Worm (Caenorhabditis elegans) whole organism, mixed stage, embryonic: ENCODE results near the gene cest-32.
A peak's percentile ranks its signal among the peaks of the same experiment; 100 is the strongest.

Experiments used
- M03D4.4 ChIP-seq: sonication (generic microtip); optimal IDR thresholded peaks from 2 replicates; lab custom pipeline; 2017; ENCODE audit warnings: mild to moderate bottlenecking, missing genetic modification characterization, missing compliant biosample characterization
- blmp-1 ChIP-seq: fragments of 150-350 bp; optimal IDR thresholded peaks from 2 replicates; lab custom pipeline; 2014; ENCODE audit warnings: missing biosample characterization, missing genetic modification characterization
- ceh-39 ChIP-seq: fragments of 150-350 bp; optimal IDR thresholded peaks from 2 replicates; lab custom pipeline; 2014; ENCODE audit warnings: missing biosample characterization, missing genetic modification characterization
- ceh-43 ChIP-seq: fragments of 200-800 bp; sonication (Bioruptor generic); optimal IDR thresholded peaks from 2 replicates; lab custom pipeline; 2018; ENCODE audit warnings: mild to moderate bottlenecking, missing genetic modification characterization, moderate library complexity, missing compliant biosample characterization
- ceh-83 ChIP-seq: fragments of 200-800 bp; sonication (Bioruptor generic); optimal IDR thresholded peaks from 2 replicates; lab custom pipeline; 2018; ENCODE audit warnings: mild to moderate bottlenecking, missing genetic modification characterization, missing compliant biosample characterization
- ces-1 ChIP-seq: fragments of 150-350 bp; optimal IDR thresholded peaks from 2 replicates; lab custom pipeline; 2014; ENCODE audit warnings: missing biosample characterization, missing genetic modification reagents, missing genetic modification characterization
- cnd-1 ChIP-seq: fragments of 200-800 bp; sonication (Bioruptor generic); optimal IDR thresholded peaks from 2 replicates; lab custom pipeline; 2018; ENCODE audit warnings: mild to moderate bottlenecking, missing genetic modification characterization, missing compliant biosample characterization
- drap-1 ChIP-seq: fragments of 200-800 bp; sonication (Bioruptor generic); optimal IDR thresholded peaks from 3 replicates; lab custom pipeline; 2018; ENCODE audit warnings: mild to moderate bottlenecking, missing genetic modification characterization, missing compliant biosample characterization
- elt-1 ChIP-seq: sonication (generic microtip); optimal IDR thresholded peaks from 2 replicates; lab custom pipeline; 2017; ENCODE audit warnings: missing genetic modification characterization, mild to moderate bottlenecking, missing compliant biosample characterization, antibody characterized with exemption, moderate library complexity, borderline replicate concordance; ENCODE audit not compliant: insufficient read depth
- hlh-1 ChIP-seq: fragments of 150-350 bp; optimal IDR thresholded peaks from 2 replicates; lab custom pipeline; 2014; ENCODE audit warnings: missing biosample characterization, missing genetic modification reagents, missing genetic modification characterization
- lin-13 ChIP-seq: fragments of 150-350 bp; optimal IDR thresholded peaks from 2 replicates; lab custom pipeline; 2014; ENCODE audit warnings: missing biosample characterization, missing genetic modification characterization
- lin-32 ChIP-seq: fragments of 200-800 bp; sonication (Bioruptor generic); optimal IDR thresholded peaks from 2 replicates; lab custom pipeline; 2018; ENCODE audit warnings: mild to moderate bottlenecking, missing genetic modification characterization, missing compliant biosample characterization
- lsy-2 ChIP-seq: fragments of 150-350 bp; optimal IDR thresholded peaks from 2 replicates; lab custom pipeline; 2014; ENCODE audit warnings: missing biosample characterization, missing genetic modification characterization
- mab-5 ChIP-seq: fragments of 150-350 bp; optimal IDR thresholded peaks from 2 replicates; lab custom pipeline; 2014; ENCODE audit warnings: missing biosample characterization, missing genetic modification characterization
- mep-1 ChIP-seq: fragments of 150-350 bp; optimal IDR thresholded peaks from 2 replicates; lab custom pipeline; 2017; ENCODE audit warnings: missing biosample characterization, missing genetic modification reagents, missing genetic modification characterization, inconsistent platforms
- nhr-12 ChIP-seq: fragments of 150-350 bp; optimal IDR thresholded peaks from 2 replicates; lab custom pipeline; 2014; ENCODE audit warnings: missing biosample characterization, missing genetic modification characterization
- nhr-2 ChIP-seq: fragments of 150-350 bp; optimal IDR thresholded peaks from 2 replicates; lab custom pipeline; 2014; ENCODE audit warnings: missing biosample characterization, missing genetic modification characterization
- nhr-237 ChIP-seq: fragments of 150-350 bp; optimal IDR thresholded peaks from 2 replicates; lab custom pipeline; 2014; ENCODE audit warnings: missing biosample characterization, missing genetic modification characterization
- nhr-28 ChIP-seq: fragments of 150-350 bp; optimal IDR thresholded peaks from 2 replicates; lab custom pipeline; 2014; ENCODE audit warnings: missing biosample characterization, missing genetic modification characterization
- nhr-76 ChIP-seq: sonication (generic microtip); optimal IDR thresholded peaks from 2 replicates; lab custom pipeline; 2017; ENCODE audit warnings: missing biosample characterization, missing genetic modification characterization
- pha-4 ChIP-seq: fragments of 150-350 bp; optimal IDR thresholded peaks from 2 replicates; lab custom pipeline; 2018; ENCODE audit warnings: missing biosample characterization, missing genetic modification reagents, missing genetic modification characterization
- sem-2 ChIP-seq: fragments of 200-800 bp; sonication (Bioruptor generic); optimal IDR thresholded peaks from 2 replicates; lab custom pipeline; 2018; ENCODE audit warnings: mild to moderate bottlenecking, missing genetic modification characterization, missing compliant biosample characterization
- sptf-1 ChIP-seq: sonication (generic microtip); optimal IDR thresholded peaks from 2 replicates; lab custom pipeline; 2017; ENCODE audit warnings: mild to moderate bottlenecking, missing genetic modification characterization, moderate library complexity, missing compliant biosample characterization
- tbx-8 ChIP-seq: fragments of 200-800 bp; sonication (Bioruptor generic); optimal IDR thresholded peaks from 2 replicates; lab custom pipeline; 2018; ENCODE audit warnings: mild to moderate bottlenecking, missing genetic modification characterization, moderate library complexity, missing compliant biosample characterization
- unc-120 ChIP-seq: sonication (generic microtip); optimal IDR thresholded peaks from 2 replicates; lab custom pipeline; 2017; ENCODE audit warnings: missing genetic modification characterization, missing compliant biosample characterization; ENCODE audit not compliant: poor library complexity, severe bottlenecking
- unc-39 ChIP-seq: fragments of 150-350 bp; optimal IDR thresholded peaks from 2 replicates; lab custom pipeline; 2014; ENCODE audit warnings: missing biosample characterization, missing genetic modification characterization
- unc-62 ChIP-seq: fragments of 150-350 bp; optimal IDR thresholded peaks from 2 replicates; lab custom pipeline; 2014; ENCODE audit warnings: missing biosample characterization, missing genetic modification reagents, missing genetic modification characterization
- zip-8 ChIP-seq: fragments of 150-350 bp; optimal IDR thresholded peaks from 2 replicates; lab custom pipeline; 2014; ENCODE audit warnings: missing biosample characterization, missing genetic modification characterization
- ztf-11 ChIP-seq: fragments of 150-350 bp; optimal IDR thresholded peaks from 2 replicates; lab custom pipeline; 2014; ENCODE audit warnings: missing biosample characterization, missing genetic modification characterization

cest-32 gene

DNA sequence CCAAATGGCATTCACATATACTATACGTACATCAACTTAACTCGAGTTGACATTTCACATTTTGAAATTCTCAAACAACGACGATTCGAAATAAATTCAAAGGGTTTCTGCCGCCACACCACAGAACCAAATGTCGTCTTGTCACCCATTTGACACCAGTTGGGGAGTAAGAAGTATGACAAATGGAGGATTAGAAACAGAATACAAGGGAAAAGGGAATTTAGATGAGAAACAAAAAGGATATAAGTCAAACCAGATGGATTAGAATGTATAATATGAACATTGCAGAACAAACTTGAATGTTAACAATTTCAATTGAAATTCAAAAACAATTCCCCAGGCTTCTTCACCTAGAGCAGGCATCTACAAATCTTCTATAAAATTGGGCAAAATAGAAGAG is 32.0 kb downstream of the cest-32 start:
- TF ChIP-seq tbx-8 (GFP tag; lab: Kevin White, UChicago) (no peak), unc-62 (peak; percentile 11)

DNA sequence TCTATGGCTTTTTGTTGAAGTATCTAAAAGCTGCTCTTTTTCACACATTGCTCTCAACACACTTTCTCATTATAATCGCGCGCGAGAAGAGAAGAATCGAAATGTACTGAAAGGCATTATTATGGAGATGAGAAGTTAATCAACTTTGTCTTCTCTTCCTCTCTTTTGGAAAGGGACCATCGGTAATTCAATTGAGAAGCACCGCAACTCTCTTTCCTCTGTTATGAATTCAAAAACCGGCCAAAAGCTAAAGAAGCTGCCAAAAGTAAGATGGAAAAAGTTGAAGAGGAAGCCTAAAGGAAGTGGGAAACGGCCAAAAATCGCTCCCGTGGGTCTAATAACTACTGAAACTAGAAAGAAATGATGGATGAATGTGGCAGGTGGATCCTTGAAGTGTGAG is 33.5 kb downstream of the cest-32 start:
- TF ChIP-seq ces-1 (GFP tag; lab: Kevin White, UChicago) (peak; percentile 99), tbx-8 (GFP tag; lab: Kevin White, UChicago) (no peak)
- TF ChIP-seq, all 35 proteins: peak for 1

DNA sequence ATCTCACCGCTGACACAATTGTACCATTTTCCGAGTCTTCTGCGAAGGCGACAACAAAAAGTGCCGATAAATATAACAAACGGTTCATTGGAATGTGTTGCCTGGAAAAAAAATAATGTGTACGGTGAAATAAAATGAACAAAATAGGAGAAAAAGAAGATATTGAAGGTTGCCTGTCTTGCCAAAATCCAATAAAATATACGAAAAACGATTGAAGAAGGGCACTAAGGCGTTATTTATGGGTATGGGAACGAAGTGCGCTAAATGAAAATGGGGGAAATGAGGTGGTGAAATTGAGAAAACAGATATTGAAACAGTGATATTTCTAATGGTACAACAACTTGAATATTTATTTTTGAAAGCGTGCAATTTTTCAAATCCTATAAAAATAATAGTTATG is 35.5 kb downstream of the cest-32 start, which contains the start of gene Y47A7.2:
Gene Y47A7.2 (minus strand): TSS at position 101 of the 400 bp plus-strand sequence.
- TF ChIP-seq ceh-83 (GFP tag; lab: Kevin White, UChicago) = no peak

DNA sequence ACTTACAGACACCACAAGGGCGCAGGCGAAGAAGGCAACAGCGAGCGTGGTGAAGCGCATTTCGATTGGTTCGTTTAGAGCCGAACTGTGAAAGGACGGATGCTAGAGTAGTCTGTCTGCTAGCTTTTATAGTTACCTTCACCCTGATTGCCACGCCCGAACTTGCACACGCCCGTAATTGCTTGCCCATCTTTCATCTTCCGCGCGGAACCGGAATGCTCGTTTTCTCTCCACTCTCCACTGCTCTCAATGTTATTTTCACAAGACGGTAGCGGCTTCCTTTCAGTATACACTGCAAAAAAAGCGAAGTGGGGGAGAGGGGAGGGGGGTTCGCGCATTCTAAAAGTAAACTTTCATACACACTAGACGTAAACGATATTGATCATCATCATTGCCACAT is 39.2 kb downstream of the cest-32 start, which contains the start of gene abu-8:
Gene abu-8 (minus strand): TSS at position 101 of the 400 bp plus-strand sequence.
- TF ChIP-seq drap-1 (GFP tag; lab: Kevin White, UChicago) (no peak), unc-39 (tag; lab: Kevin White, UChicago) (no peak), ceh-43 (GFP tag; lab: Kevin White, UChicago) (no peak), mep-1 (tag; lab: Kevin White, UChicago) (no peak), sptf-1 (tag; lab: Kevin White, UChicago) (no peak), elt-1 (tag; lab: Kevin White, UChicago) (no peak), ztf-11 (tag; lab: Kevin White, UChicago) (no peak), M03D4.4 (tag; lab: Kevin White, UChicago) (no peak), ceh-39 (tag; lab: Kevin White, UChicago) (no peak), zip-8 (no peak), nhr-237 (no peak), nhr-76 (tag; lab: Kevin White, UChicago) (no peak), sem-2 (no peak), hlh-1 (no peak), mab-5 (no peak), pha-4 (no peak), cnd-1 (tag; lab: Kevin White, UChicago) (no peak), ceh-83 (GFP tag; lab: Kevin White, UChicago) (no peak), tbx-8 (GFP tag; lab: Kevin White, UChicago) (no peak)
- TF ChIP-seq, all 35 proteins: peak for 0

DNA sequence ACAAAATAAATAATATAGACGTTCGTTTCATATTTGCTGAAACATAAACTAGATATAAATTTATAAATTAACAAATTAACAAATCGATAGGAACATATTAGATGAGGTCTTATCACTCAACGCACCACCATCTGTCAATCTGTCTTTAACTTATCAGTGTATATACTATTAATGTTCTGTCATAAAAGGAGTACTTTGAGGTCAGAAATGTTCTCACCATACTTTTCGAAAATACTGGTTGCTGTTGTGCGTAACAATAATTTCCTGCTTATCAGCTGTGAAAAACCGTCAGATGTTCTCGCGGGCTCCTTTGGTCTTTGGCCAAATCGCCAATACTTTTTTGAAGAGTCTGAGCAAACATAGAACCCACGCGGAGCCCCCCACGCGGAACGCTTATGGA is 41.2 kb downstream of the cest-32 start, which contains the start of gene C03A7.13:
Gene C03A7.13 (minus strand): TSS at position 43 of the 400 bp plus-strand sequence.
- TF ChIP-seq unc-120 (tag; lab: Kevin White, UChicago) (no peak), mep-1 (tag; lab: Kevin White, UChicago) (no peak), lin-32 (GFP tag; lab: Kevin White, UChicago) (no peak), nhr-76 (tag; lab: Kevin White, UChicago) (no peak), unc-39 (tag; lab: Kevin White, UChicago) (no peak), zip-8 (no peak), lin-13 (tag; lab: Kevin White, UChicago) (no peak), lsy-2 (tag; lab: Kevin White, UChicago) (no peak), elt-1 (tag; lab: Kevin White, UChicago) (no peak), nhr-2 (tag; lab: Kevin White, UChicago) (no peak), blmp-1 (no peak), pha-4 (no peak), M03D4.4 (tag; lab: Kevin White, UChicago) (no peak), hlh-1 (no peak), ceh-43 (GFP tag; lab: Kevin White, UChicago) (no peak)
- TF ChIP-seq, all 35 proteins: peak for 0

DNA sequence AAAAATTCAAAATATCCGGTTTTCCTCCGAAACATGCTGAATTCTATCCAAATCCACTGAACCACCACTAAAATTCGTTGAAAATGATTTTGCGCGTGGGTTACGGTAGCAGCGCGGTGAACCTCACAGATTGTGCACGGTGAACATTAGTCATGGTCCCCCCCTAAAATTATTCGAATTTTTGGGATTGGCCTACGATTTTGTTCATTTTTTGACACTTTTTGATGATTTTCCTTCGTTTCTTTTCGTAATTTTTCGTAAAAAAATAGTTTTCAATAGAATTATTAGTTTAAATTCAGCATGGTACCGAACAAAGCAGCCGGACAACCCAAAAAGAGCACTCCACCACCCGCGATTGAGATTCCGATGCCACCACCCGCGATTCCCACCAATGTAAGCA is 52.1 kb downstream of the cest-32 start, which contains the start of gene C03A7.2:
Gene C03A7.2 (plus strand): TSS at position 301 of the 400 bp plus-strand sequence.
- TF ChIP-seq nhr-76 (tag; lab: Kevin White, UChicago) (no peak), ceh-43 (GFP tag; lab: Kevin White, UChicago) (no peak), nhr-12 (no peak), unc-39 (tag; lab: Kevin White, UChicago) (no peak), nhr-2 (tag; lab: Kevin White, UChicago) (no peak), nhr-28 (no peak)
